Worm (Caenorhabditis elegans) whole organism, young adult: ENCODE data around the gene nape-2.

Experiments used
- F49E8.2 ChIP-seq: sonication (generic microtip); optimal IDR thresholded peaks from 3 replicates; lab custom pipeline; 2017; ENCODE audit warnings: missing genetic modification characterization, mild to moderate bottlenecking, missing compliant biosample characterization, antibody characterized with exemption, moderate library complexity; ENCODE audit not compliant: insufficient read depth
- K12H6.12 ChIP-seq: fragments of 200-800 bp; sonication (Bioruptor generic); optimal IDR thresholded peaks from 2 replicates; lab custom pipeline; 2018; ENCODE audit warnings: mild to moderate bottlenecking, missing genetic modification characterization, missing compliant biosample characterization
- T26A5.8 ChIP-seq: sonication (generic microtip); optimal IDR thresholded peaks from 2 replicates; lab custom pipeline; 2016; ENCODE audit warnings: missing genetic modification characterization, missing compliant biosample characterization
- Y53G8AR.9 ChIP-seq: fragments of 200-800 bp; sonication (Bioruptor generic); conservative IDR thresholded peaks from 2 replicates; pipeline ENCODE4 v1.3.6; 2022; ENCODE audit warnings: missing genetic modification reagents, missing genetic modification characterization, missing compliant biosample characterization
- Y56A3A.18 ChIP-seq: fragments of 200-800 bp; sonication (Bioruptor generic); IDR thresholded peaks from 2 replicates; pipeline ENCODE4 v1.3.6; 2022; ENCODE audit warnings: missing genetic modification reagents, missing genetic modification characterization, missing compliant biosample characterization
- attf-5 ChIP-seq: fragments of 200-800 bp; sonication (Bioruptor generic); optimal IDR thresholded peaks from 2 replicates; lab custom pipeline; 2018; ENCODE audit warnings: mild to moderate bottlenecking, missing genetic modification characterization, missing compliant biosample characterization
- attf-6 ChIP-seq: fragments of 200-800 bp; sonication (Bioruptor generic); IDR thresholded peaks from 2 replicates; pipeline ENCODE4 v1.3.6; 2022; ENCODE audit warnings: missing genetic modification reagents, missing genetic modification characterization, missing compliant biosample characterization
- cebp-1 ChIP-seq, 2 experiments: fragments of 200-800 bp in 1 of 2; sonication (Bioruptor generic) in 1 of 2; sonication (generic microtip) in 1 of 2; IDR thresholded peaks in 1 of 2; optimal IDR thresholded peaks in 1 of 2; 2 replicates each; pipeline versions ENCODE4 v1.3.6 to Lab custom; 2017 to 2022; ENCODE audit warnings: missing compliant biosample characterization in 2 of 2, missing genetic modification characterization in 2 of 2, mild to moderate bottlenecking in 1 of 2, missing genetic modification reagents in 1 of 2, moderate library complexity in 1 of 2
- ceh-79 ChIP-seq: sonication (generic microtip); optimal IDR thresholded peaks from 2 replicates; lab custom pipeline; 2017; ENCODE audit warnings: mild to moderate bottlenecking, missing genetic modification characterization, missing compliant biosample characterization
- chd-7 ChIP-seq: sonication (generic microtip); optimal IDR thresholded peaks from 2 replicates; lab custom pipeline; 2016; ENCODE audit warnings: mild to moderate bottlenecking, missing genetic modification characterization, moderate library complexity, missing compliant biosample characterization
- fkh-3 ChIP-seq: sonication (generic microtip); optimal IDR thresholded peaks from 2 replicates; lab custom pipeline; 2016; ENCODE audit warnings: mild to moderate bottlenecking, missing genetic modification characterization, missing compliant biosample characterization
- hmg-1.2 ChIP-seq: fragments of 200-800 bp; sonication (Bioruptor generic); IDR thresholded peaks from 2 replicates; pipeline ENCODE4 v1.3.6; 2022; ENCODE audit warnings: missing genetic modification reagents, missing genetic modification characterization, missing compliant biosample characterization
- hmg-20 ChIP-seq: fragments of 200-800 bp; sonication (Bioruptor generic); IDR thresholded peaks from 2 replicates; pipeline ENCODE4 v1.3.6; 2022; ENCODE audit warnings: missing genetic modification reagents, missing genetic modification characterization, missing compliant biosample characterization
- hrde-1 ChIP-seq: sonication (generic microtip); optimal IDR thresholded peaks from 2 replicates; lab custom pipeline; 2016; ENCODE audit warnings: missing genetic modification characterization, mild to moderate bottlenecking, missing compliant biosample characterization, moderate library complexity, missing genotype, missing genetic modification reagents, borderline replicate concordance
- let-607 ChIP-seq, 2 experiments: fragments of 200-800 bp in 1 of 2; sonication (Bioruptor generic) in 1 of 2; sonication (generic microtip) in 1 of 2; optimal IDR thresholded peaks; 2 replicates each; lab custom pipeline; 2016 to 2018; ENCODE audit warnings: mild to moderate bottlenecking in 2 of 2, missing compliant biosample characterization in 2 of 2, missing genetic modification characterization in 2 of 2, moderate library complexity in 2 of 2, missing genotype in 1 of 2
- lin-26 ChIP-seq: fragments of 200-800 bp; sonication (Bioruptor generic); IDR thresholded peaks from 2 replicates; pipeline ENCODE4 v1.3.6; 2022; ENCODE audit warnings: missing genetic modification reagents, missing genetic modification characterization, missing compliant biosample characterization
- lin-54 ChIP-seq: fragments of 200-800 bp; sonication (Bioruptor generic); optimal IDR thresholded peaks from 2 replicates; lab custom pipeline; 2018; ENCODE audit warnings: mild to moderate bottlenecking, missing genetic modification characterization, missing compliant biosample characterization
- madf-10 ChIP-seq: sonication (generic microtip); optimal IDR thresholded peaks from 2 replicates; lab custom pipeline; 2016; ENCODE audit warnings: mild to moderate bottlenecking, missing genetic modification characterization, missing compliant biosample characterization
- madf-8 ChIP-seq: fragments of 200-800 bp; sonication (Bioruptor generic); conservative IDR thresholded peaks from 2 replicates; pipeline ENCODE4 v1.3.6; 2022; ENCODE audit warnings: missing genetic modification reagents, missing genetic modification characterization, missing compliant biosample characterization
- nfya-1 ChIP-seq: sonication (generic microtip); optimal IDR thresholded peaks from 2 replicates; lab custom pipeline; 2017; ENCODE audit warnings: antibody characterized with exemption, missing compliant biosample characterization, missing genetic modification characterization, borderline replicate concordance; ENCODE audit not compliant: insufficient read depth
- nfyb-1 ChIP-seq: fragments of 200-800 bp; sonication (Bioruptor generic); IDR thresholded peaks from 2 replicates; pipeline ENCODE4 v1.3.6; 2022; ENCODE audit warnings: missing genetic modification reagents, missing genetic modification characterization, missing compliant biosample characterization
- nhr-120 ChIP-seq: fragments of 200-800 bp; sonication (Bioruptor generic); IDR thresholded peaks from 2 replicates; pipeline ENCODE4 v1.3.6; 2022; ENCODE audit warnings: missing genetic modification characterization, missing compliant biosample characterization
- rcor-1 ChIP-seq: fragments of 200-800 bp; sonication (Bioruptor generic); IDR thresholded peaks from 2 replicates; pipeline ENCODE4 v1.3.6; 2022; ENCODE audit warnings: missing genetic modification reagents, missing genetic modification characterization, missing compliant biosample characterization
- rec-8 ChIP-seq, 2 experiments: sonication (generic microtip); optimal IDR thresholded peaks; 2 replicates each; lab custom pipeline; 2016; ENCODE audit warnings: mild to moderate bottlenecking in 2 of 2, missing genetic modification characterization in 2 of 2, missing genetic modification reagents in 2 of 2, missing genotype in 2 of 2, missing biosample characterization in 1 of 2, missing compliant biosample characterization in 1 of 2, moderate library complexity in 1 of 2
- sdz-38 ChIP-seq: sonication (generic microtip); optimal IDR thresholded peaks from 2 replicates; lab custom pipeline; 2016; ENCODE audit warnings: missing genotype, missing genetic modification characterization, missing compliant biosample characterization
- snpc-1.1 ChIP-seq: sonication (generic microtip); optimal IDR thresholded peaks from 2 replicates; lab custom pipeline; 2017; ENCODE audit warnings: missing genetic modification characterization, mild to moderate bottlenecking, missing compliant biosample characterization, antibody characterized with exemption, moderate library complexity, missing genotype, missing genetic modification reagents; ENCODE audit not compliant: insufficient read depth
- snpc-1.3 ChIP-seq: sonication (generic microtip); optimal IDR thresholded peaks from 2 replicates; lab custom pipeline; 2017; ENCODE audit warnings: missing genetic modification characterization, mild to moderate bottlenecking, missing compliant biosample characterization, antibody characterized with exemption, moderate library complexity, missing genotype, missing genetic modification reagents; ENCODE audit not compliant: insufficient read depth
- sptf-2 ChIP-seq: fragments of 200-800 bp; sonication (Bioruptor generic); optimal IDR thresholded peaks from 2 replicates; lab custom pipeline; 2018; ENCODE audit warnings: mild to moderate bottlenecking, missing genetic modification characterization, missing compliant biosample characterization
- tbx-9 ChIP-seq: sonication (generic microtip); optimal IDR thresholded peaks from 2 replicates; lab custom pipeline; 2016; ENCODE audit warnings: borderline replicate concordance, missing genetic modification characterization, inconsistent platforms, missing compliant biosample characterization
- unc-130 ChIP-seq: sonication (generic microtip); optimal IDR thresholded peaks from 2 replicates; lab custom pipeline; 2016; ENCODE audit warnings: missing genetic modification reagents, missing genetic modification characterization, missing compliant biosample characterization
- zim-3 ChIP-seq: sonication (generic microtip); optimal IDR thresholded peaks from 2 replicates; lab custom pipeline; 2017; ENCODE audit warnings: mild to moderate bottlenecking, missing genetic modification characterization, moderate library complexity, missing compliant biosample characterization
- ztf-28 ChIP-seq: fragments of 200-800 bp; sonication (Bioruptor generic); IDR thresholded peaks from 2 replicates; pipeline ENCODE4 v1.3.6; 2022; ENCODE audit warnings: missing genetic modification reagents, missing genetic modification characterization, missing compliant biosample characterization
- ztf-6 ChIP-seq: fragments of 200-800 bp; sonication (Bioruptor generic); IDR thresholded peaks from 2 replicates; pipeline ENCODE4 v1.3.6; 2022; ENCODE audit warnings: missing genetic modification reagents, missing genetic modification characterization, missing compliant biosample characterization

Gene nape-2

DNA sequence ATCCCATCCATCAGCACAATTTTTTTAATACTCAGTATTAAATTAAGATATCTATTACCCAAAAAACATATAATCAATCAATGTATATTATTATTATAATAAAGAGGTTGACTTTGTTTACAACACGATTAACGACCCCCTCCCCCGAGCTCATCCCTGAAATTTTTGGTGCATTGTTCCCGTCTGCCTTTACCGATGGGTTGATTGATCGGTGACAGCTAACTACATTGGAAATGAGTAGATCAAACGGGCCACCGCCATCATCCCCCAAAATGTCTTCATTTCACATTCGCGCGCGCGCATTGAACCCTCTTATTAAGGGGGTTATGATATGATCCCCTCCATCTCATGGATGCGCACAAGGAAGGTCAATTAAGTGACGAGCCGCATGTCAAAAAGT lies 21.1 kb upstream of the nape-2 start:
- no peak for TF ChIP-seq ceh-79 (tag; lab: Kevin White, UChicago)
- no peak for TF ChIP-seq Y53G8AR.9 (GFP tag; lab: Robert Waterston, UW)
- TF ChIP-seq nfyb-1, result no peak
- no peak for TF ChIP-seq lin-54 (GFP tag; lab: Kevin White, UChicago)
- no peak for TF ChIP-seq sdz-38 (tag; lab: Kevin White, UChicago)
- no peak for TF ChIP-seq Y56A3A.18 (GFP tag; lab: Robert Waterston, UW)
- TF ChIP-seq rcor-1 (GFP tag; lab: Robert Waterston, UW), result no peak
- TF ChIP-seq fkh-3 (tag; lab: Kevin White, UChicago), result no peak
- no peak for TF ChIP-seq rec-8 (tag; optimal IDR thresholded peaks at IDR 0.05; lab: Kevin White, UChicago)
- no peak for TF ChIP-seq T26A5.8
- TF ChIP-seq attf-5, result no peak
- TF ChIP-seq madf-10 (tag; lab: Kevin White, UChicago), result no peak

DNA sequence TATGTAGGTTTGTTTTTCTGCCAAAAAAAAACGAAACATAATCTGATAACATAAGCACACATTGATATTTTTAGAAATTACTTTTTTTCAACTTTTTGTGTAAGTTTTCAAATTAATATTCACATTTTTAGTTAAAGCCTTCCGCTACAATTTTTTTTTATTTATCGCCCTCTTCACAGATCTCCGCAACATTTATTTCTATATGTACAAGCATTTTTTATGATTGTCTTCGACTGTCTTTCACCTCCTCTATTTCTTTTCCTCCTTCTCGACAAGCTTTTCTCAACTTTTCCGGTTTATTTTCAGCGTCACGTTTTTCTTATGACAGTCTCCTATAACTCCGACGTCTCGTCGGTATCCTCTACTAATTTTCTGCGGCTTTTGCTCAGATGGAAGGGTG lies 17.2 kb upstream of the nape-2 start, which contains the start of gene best-20:
TSS of gene best-20 (plus strand) at position 301 of the 400 bp plus-strand sequence.
- TF ChIP-seq nhr-120 (GFP tag; lab: Robert Waterston, UW), result no peak
- no peak for TF ChIP-seq madf-8 (GFP tag; lab: Robert Waterston, UW)
- TF ChIP-seq cebp-1 (GFP tag; IDR thresholded peaks at IDR 0.05; lab: Robert Waterston, UW), result no peak
- no peak for TF ChIP-seq cebp-1 (tag; optimal IDR thresholded peaks at IDR 0.05; lab: Kevin White, UChicago)
- no peak for TF ChIP-seq tbx-9
- TF ChIP-seq F49E8.2 (tag; lab: Kevin White, UChicago), result no peak
- no peak for TF ChIP-seq chd-7 (tag; lab: Kevin White, UChicago)
- TF ChIP-seq sdz-38 (tag; lab: Kevin White, UChicago), result no peak
- no peak for TF ChIP-seq hrde-1 (tag; lab: Kevin White, UChicago)
- no peak for TF ChIP-seq ztf-28 (GFP tag; lab: Robert Waterston, UW)
- TF ChIP-seq attf-6 (GFP tag; lab: Robert Waterston, UW), result no peak
- no peak for TF ChIP-seq hmg-20 (GFP tag; lab: Robert Waterston, UW)
- TF ChIP-seq snpc-1.3 (tag; lab: Kevin White, UChicago), result no peak
- no peak for TF ChIP-seq zim-3 (tag; lab: Kevin White, UChicago)
- no peak for TF ChIP-seq let-607 (tag; optimal IDR thresholded peaks at IDR 0.05; lab: Kevin White, UChicago)
- TF ChIP-seq snpc-1.1 (tag; lab: Kevin White, UChicago), result no peak

DNA sequence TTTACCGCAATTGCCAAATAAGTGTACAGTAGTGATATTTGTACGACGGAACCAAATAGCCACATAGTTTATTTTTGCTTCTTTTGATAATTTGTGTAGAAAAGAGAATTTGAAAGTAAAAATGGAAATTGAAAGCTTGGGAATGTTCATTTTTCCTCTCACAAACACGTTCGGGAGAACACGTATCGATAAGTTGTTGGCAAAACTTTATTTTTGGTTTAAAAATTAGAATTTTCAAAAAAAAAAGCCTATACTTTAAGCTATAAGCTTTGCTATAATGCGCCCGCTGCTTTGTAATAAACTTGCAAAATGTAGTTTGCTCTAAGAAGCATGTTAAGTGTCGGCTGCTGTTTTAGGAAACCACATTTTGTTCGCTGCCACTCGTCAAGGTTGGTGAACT lies 16.6 kb upstream of the nape-2 start, which contains the start of gene Y37E11AR.7:
TSS of gene Y37E11AR.7 (minus strand) at position 101 of the 400 bp plus-strand sequence.
- TF ChIP-seq unc-130 (GFP tag; lab: Kevin White, UChicago), result no peak
- TF ChIP-seq hmg-1.2 (GFP tag; lab: Robert Waterston, UW), result no peak
- TF ChIP-seq lin-26 (GFP tag; lab: Robert Waterston, UW), result no peak
- no peak for TF ChIP-seq rec-8 (tag; optimal IDR thresholded peaks at IDR 0.05; lab: Kevin White, UChicago)
- TF ChIP-seq K12H6.12 (tag; lab: Kevin White, UChicago), result no peak
- TF ChIP-seq sptf-2, result no peak
- TF ChIP-seq snpc-1.1 (tag; lab: Kevin White, UChicago), result no peak
- TF ChIP-seq ztf-6 (GFP tag; lab: Robert Waterston, UW), result no peak
- TF ChIP-seq nfya-1 (tag; lab: Kevin White, UChicago), result no peak
- TF ChIP-seq, all 124 proteins: peak for 0
